Fruit fly (Drosophila melanogaster) whole organism, embryonic: ENCODE data around the gene svp.

Source experiments
- Bdp1 ChIP-seq: fragments of 200-800 bp; sonication (Bioruptor generic); optimal IDR thresholded peaks from 3 replicates; lab custom pipeline; 2016; ENCODE audit warnings: missing biosample characterization, missing genetic modification characterization
- CG10267 ChIP-seq: fragments of 200-800 bp; sonication (Bioruptor generic); optimal IDR thresholded peaks from 2 replicates; lab custom pipeline; 2018; ENCODE audit warnings: missing biosample characterization, mild to moderate bottlenecking, missing genetic modification characterization, moderate library complexity
- CG10654 ChIP-seq: fragments of 200-800 bp; sonication (Bioruptor generic); optimal IDR thresholded peaks from 2 replicates; lab custom pipeline; 2016; ENCODE audit warnings: missing biosample characterization, missing genetic modification characterization
- CG12299 ChIP-seq: fragments of 200-800 bp; sonication (Bioruptor generic); optimal IDR thresholded peaks from 2 replicates; lab custom pipeline; 2018; ENCODE audit warnings: missing biosample characterization, mild to moderate bottlenecking, missing genetic modification characterization
- CG13894 ChIP-seq: fragments of 200-800 bp; sonication (Bioruptor generic); optimal IDR thresholded peaks from 3 replicates; lab custom pipeline; 2018; ENCODE audit warnings: missing biosample characterization, mild to moderate bottlenecking, missing genetic modification characterization, moderate library complexity
- CG14710 ChIP-seq: fragments of 200-800 bp; sonication (Bioruptor generic); optimal IDR thresholded peaks from 3 replicates; lab custom pipeline; 2019; ENCODE audit warnings: missing biosample characterization, mild to moderate bottlenecking, missing genetic modification characterization, moderate library complexity
- CG15011 ChIP-seq: fragments of 200-800 bp; sonication (Bioruptor generic); optimal IDR thresholded peaks from 3 replicates; lab custom pipeline; 2018; ENCODE audit warnings: missing biosample characterization, mild to moderate bottlenecking, missing genetic modification characterization
- CG15514 ChIP-seq: fragments of 200-800 bp; sonication (Bioruptor generic); optimal IDR thresholded peaks from 3 replicates; lab custom pipeline; 2017; ENCODE audit warnings: missing biosample characterization, missing genetic modification characterization, mild to moderate bottlenecking, moderate library complexity, missing genetic modification reagents
- CG16813 ChIP-seq: fragments of 200-800 bp; sonication (Bioruptor generic); IDR thresholded peaks from 3 replicates; pipeline ENCODE4 v1.3.6; 2022; ENCODE audit warnings: missing biosample characterization, missing genetic modification characterization; ENCODE audit not compliant: partially characterized antibody
- CG17361 ChIP-seq: fragments of 200-800 bp; sonication (Bioruptor generic); IDR thresholded peaks from 3 replicates; pipeline ENCODE4 v1.3.6; 2022; ENCODE audit warnings: missing biosample characterization, missing genetic modification characterization
- CG17612 ChIP-seq: fragments of 200-800 bp; sonication (Bioruptor generic); IDR thresholded peaks from 2 replicates; pipeline ENCODE4 v1.3.6; 2022; ENCODE audit warnings: missing biosample characterization, missing genetic modification characterization
- CG17829 ChIP-seq: fragments of 200-800 bp; optimal IDR thresholded peaks from 2 replicates; lab custom pipeline; 2019; ENCODE audit warnings: missing biosample characterization, mild to moderate bottlenecking, missing genetic modification characterization, moderate library complexity
- CG18262 ChIP-seq: fragments of 200-800 bp; optimal IDR thresholded peaks from 3 replicates; lab custom pipeline; 2019; ENCODE audit warnings: missing biosample characterization, mild to moderate bottlenecking, missing genetic modification characterization, moderate library complexity
- CG2129 ChIP-seq: fragments of 200-800 bp; sonication (Bioruptor generic); IDR thresholded peaks from 2 replicates; pipeline ENCODE4 v1.3.6; 2022; ENCODE audit warnings: missing biosample characterization, missing genetic modification characterization; ENCODE audit not compliant: partially characterized antibody
- CG30020 ChIP-seq: fragments of 200-800 bp; optimal IDR thresholded peaks from 2 replicates; lab custom pipeline; 2019; ENCODE audit warnings: missing biosample characterization, mild to moderate bottlenecking, missing genetic modification characterization, moderate library complexity
- CG42726 ChIP-seq: fragments of 200-800 bp; sonication (Bioruptor generic); IDR thresholded peaks from 2 replicates; pipeline ENCODE4 v1.3.6; 2022; ENCODE audit warnings: missing biosample characterization, missing genetic modification characterization; ENCODE audit not compliant: partially characterized antibody
- CG4282 ChIP-seq: fragments of 200-800 bp; sonication (Bioruptor generic); optimal IDR thresholded peaks from 2 replicates; lab custom pipeline; 2016; ENCODE audit warnings: missing biosample characterization, missing genetic modification characterization
- CG6689 ChIP-seq: fragments of 200-800 bp; sonication (Bioruptor generic); IDR thresholded peaks from 2 replicates; pipeline ENCODE4 v1.3.6; 2022; ENCODE audit warnings: missing biosample characterization, missing genetic modification characterization
- CG7556 ChIP-seq: fragments of 200-800 bp; sonication (Bioruptor generic); optimal IDR thresholded peaks from 2 replicates; lab custom pipeline; 2017; ENCODE audit warnings: missing biosample characterization, mild to moderate bottlenecking, missing genetic modification characterization
- CG8290 ChIP-seq, 3 experiments: fragments of 200-800 bp; sonication (Bioruptor generic); optimal IDR thresholded peaks; 2 replicates each; lab custom pipeline; 2016 to 2019; ENCODE audit warnings: missing biosample characterization in 3 of 3, missing genetic modification characterization in 3 of 3, mild to moderate bottlenecking in 2 of 3, moderate library complexity in 1 of 3
- CG8924 ChIP-seq: fragments of 200-800 bp; optimal IDR thresholded peaks from 3 replicates; lab custom pipeline; 2019; ENCODE audit warnings: missing biosample characterization, mild to moderate bottlenecking, missing genetic modification characterization, moderate library complexity
- CoRest ChIP-seq: fragments of 200-800 bp; sonication (Bioruptor generic); optimal IDR thresholded peaks from 3 replicates; lab custom pipeline; 2018; ENCODE audit warnings: missing biosample characterization, mild to moderate bottlenecking, missing genetic modification characterization, moderate library complexity
- D19A ChIP-seq: fragments of 200-800 bp; optimal IDR thresholded peaks from 3 replicates; lab custom pipeline; 2019; ENCODE audit warnings: missing biosample characterization, mild to moderate bottlenecking, missing genetic modification characterization, moderate library complexity
- Doc2 ChIP-seq: fragments of 200-800 bp; sonication (Bioruptor generic); IDR thresholded peaks from 2 replicates; pipeline ENCODE4 v1.3.6; 2022; ENCODE audit warnings: missing biosample characterization, missing genetic modification characterization
- Hr78 ChIP-seq, 2 experiments: fragments of 200-800 bp in 1 of 2; fragments of >200 bp in 1 of 2; sonication (Bioruptor generic) in 1 of 2; optimal IDR thresholded peaks; 2 replicates each; lab custom pipeline; 2017 to 2019; ENCODE audit warnings: missing biosample characterization in 2 of 2, missing genetic modification characterization in 2 of 2, mild to moderate bottlenecking in 1 of 2, moderate library complexity in 1 of 2
- Kr ChIP-seq: fragments of 200-800 bp; sonication (Bioruptor generic); optimal IDR thresholded peaks from 2 replicates; lab custom pipeline; 2017; ENCODE audit warnings: missing biosample characterization, mild to moderate bottlenecking, missing genetic modification characterization
- MBD-R2 ChIP-seq: fragments of 200-800 bp; sonication (Bioruptor generic); IDR thresholded peaks from 2 replicates; pipeline ENCODE4 v1.3.6; 2022; ENCODE audit warnings: missing biosample characterization, missing genetic modification characterization
- NK7.1 ChIP-seq: fragments of 200-800 bp; sonication (Bioruptor generic); optimal IDR thresholded peaks from 3 replicates; lab custom pipeline; 2016; ENCODE audit warnings: missing biosample characterization, missing genetic modification characterization
- Opbp ChIP-seq: fragments of 200-800 bp; sonication (Bioruptor generic); IDR thresholded peaks from 3 replicates; pipeline ENCODE4 v1.3.6; 2022; ENCODE audit warnings: missing biosample characterization, missing genetic modification characterization; ENCODE audit not compliant: partially characterized antibody
- YL-1 ChIP-seq: fragments of 200-800 bp; sonication (Bioruptor generic); optimal IDR thresholded peaks from 3 replicates; lab custom pipeline; 2017; ENCODE audit warnings: missing biosample characterization, mild to moderate bottlenecking, missing genetic modification characterization
- ase ChIP-seq: fragments of 200-800 bp; sonication (Bioruptor generic); IDR thresholded peaks from 3 replicates; pipeline ENCODE4 v1.3.6; 2022; ENCODE audit warnings: missing biosample characterization, missing genetic modification characterization
- az2 ChIP-seq: fragments of 200-800 bp; sonication (Bioruptor generic); optimal IDR thresholded peaks from 3 replicates; lab custom pipeline; 2016; ENCODE audit warnings: missing biosample characterization, missing genetic modification characterization
- bsh ChIP-seq, 2 experiments: fragments of 200-800 bp; sonication (Bioruptor generic); optimal IDR thresholded peaks; 2 replicates each; lab custom pipeline; 2017 to 2018; ENCODE audit warnings: mild to moderate bottlenecking in 2 of 2, missing biosample characterization in 2 of 2, missing genetic modification characterization in 2 of 2, moderate library complexity in 1 of 2
- dysf ChIP-seq: fragments of 200-800 bp; sonication (Bioruptor generic); IDR thresholded peaks from 3 replicates; pipeline ENCODE4 v1.3.6; 2022; ENCODE audit warnings: missing biosample characterization, missing genetic modification characterization
- gem ChIP-seq: fragments of 200-800 bp; sonication (Bioruptor generic); optimal IDR thresholded peaks from 2 replicates; lab custom pipeline; 2019; ENCODE audit warnings: missing biosample characterization, mild to moderate bottlenecking, missing genetic modification characterization, moderate library complexity
- grau ChIP-seq: fragments of 200-800 bp; optimal IDR thresholded peaks from 3 replicates; lab custom pipeline; 2019; ENCODE audit warnings: missing biosample characterization, mild to moderate bottlenecking, missing genetic modification characterization, moderate library complexity
- inv ChIP-seq: fragments of 200-800 bp; sonication (Bioruptor generic); IDR thresholded peaks from 2 replicates; pipeline ENCODE4 v1.3.6; 2022; ENCODE audit warnings: missing biosample characterization, missing genetic modification characterization; ENCODE audit not compliant: partially characterized antibody
- nerfin-1 ChIP-seq: fragments of 200-800 bp; sonication (Bioruptor generic); optimal IDR thresholded peaks from 3 replicates; lab custom pipeline; 2019; ENCODE audit warnings: missing biosample characterization, mild to moderate bottlenecking, missing genetic modification characterization, moderate library complexity
- phol ChIP-seq: fragments of 200-800 bp; sonication (Bioruptor generic); optimal IDR thresholded peaks from 3 replicates; lab custom pipeline; 2018; ENCODE audit warnings: missing biosample characterization, mild to moderate bottlenecking, missing genetic modification characterization, moderate library complexity
- slp2 ChIP-seq: fragments of 200-800 bp; sonication (Bioruptor generic); optimal IDR thresholded peaks from 2 replicates; lab custom pipeline; 2016; ENCODE audit warnings: missing biosample characterization, missing genetic modification characterization
- sqz ChIP-seq: fragments of 200-800 bp; sonication (Bioruptor generic); optimal IDR thresholded peaks from 3 replicates; lab custom pipeline; 2018; ENCODE audit warnings: missing biosample characterization, mild to moderate bottlenecking, missing genetic modification characterization
- tap ChIP-seq: fragments of 200-800 bp; optimal IDR thresholded peaks from 3 replicates; lab custom pipeline; 2019; ENCODE audit warnings: missing biosample characterization, mild to moderate bottlenecking, missing genetic modification characterization, moderate library complexity
- toy ChIP-seq: fragments of 200-800 bp; sonication (Bioruptor generic); IDR thresholded peaks from 2 replicates; pipeline ENCODE4 v1.3.6; 2022; ENCODE audit warnings: missing biosample characterization, missing genetic modification characterization
- trh ChIP-seq: fragments of 200-800 bp; sonication (Bioruptor generic); optimal IDR thresholded peaks from 2 replicates; lab custom pipeline; 2016; ENCODE audit warnings: missing biosample characterization, missing genetic modification characterization
- zfh2 ChIP-seq: fragments of 200-800 bp; sonication (Bioruptor generic); optimal IDR thresholded peaks from 2 replicates; lab custom pipeline; 2016; ENCODE audit warnings: missing biosample characterization, missing genetic modification characterization

Gene svp

DNA sequence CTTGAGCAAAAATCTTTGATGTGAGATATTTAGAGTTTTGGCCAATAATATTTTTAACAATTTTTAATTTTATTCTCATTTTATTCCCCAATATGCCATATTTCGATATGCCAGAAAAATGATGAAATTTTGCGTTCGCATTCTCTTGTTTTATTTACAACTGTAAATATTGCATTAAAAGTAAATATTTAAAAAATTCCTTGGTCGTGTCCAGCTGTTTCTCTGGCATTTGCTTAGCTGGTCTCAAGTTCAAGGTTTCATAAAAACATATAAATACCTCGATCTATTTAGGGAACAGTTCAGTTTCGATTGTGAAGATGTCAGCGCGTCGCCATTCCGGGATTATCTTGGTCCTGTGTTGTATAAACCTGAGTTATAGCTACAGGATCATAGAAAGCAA, 82.8 kb downstream of the svp start, which contains the start of gene Sgsf:
Gene Sgsf (plus strand): TSS at position 301 of the 400 bp plus-strand sequence.
- no peak for TF ChIP-seq Doc2 (GFP tag; lab: Robert Waterston, UW)
- TF ChIP-seq CG15011 (GFP tag; lab: Kevin White, UChicago), result no peak
- no peak for TF ChIP-seq dysf (GFP tag; lab: Robert Waterston, UW)
- TF ChIP-seq YL-1 (GFP tag; lab: Kevin White, UChicago), result no peak
- TF ChIP-seq trh (GFP tag; lab: Kevin White, UChicago), result no peak
- TF ChIP-seq CG4282 (GFP tag; lab: Kevin White, UChicago), result no peak
- no peak for TF ChIP-seq CG13894
- TF ChIP-seq NK7.1, result no peak
- no peak for TF ChIP-seq MBD-R2 (GFP tag; lab: Robert Waterston, UW)
- no peak for TF ChIP-seq ase (GFP tag; lab: Robert Waterston, UW)
- TF ChIP-seq, all 482 proteins: peak for 0

DNA sequence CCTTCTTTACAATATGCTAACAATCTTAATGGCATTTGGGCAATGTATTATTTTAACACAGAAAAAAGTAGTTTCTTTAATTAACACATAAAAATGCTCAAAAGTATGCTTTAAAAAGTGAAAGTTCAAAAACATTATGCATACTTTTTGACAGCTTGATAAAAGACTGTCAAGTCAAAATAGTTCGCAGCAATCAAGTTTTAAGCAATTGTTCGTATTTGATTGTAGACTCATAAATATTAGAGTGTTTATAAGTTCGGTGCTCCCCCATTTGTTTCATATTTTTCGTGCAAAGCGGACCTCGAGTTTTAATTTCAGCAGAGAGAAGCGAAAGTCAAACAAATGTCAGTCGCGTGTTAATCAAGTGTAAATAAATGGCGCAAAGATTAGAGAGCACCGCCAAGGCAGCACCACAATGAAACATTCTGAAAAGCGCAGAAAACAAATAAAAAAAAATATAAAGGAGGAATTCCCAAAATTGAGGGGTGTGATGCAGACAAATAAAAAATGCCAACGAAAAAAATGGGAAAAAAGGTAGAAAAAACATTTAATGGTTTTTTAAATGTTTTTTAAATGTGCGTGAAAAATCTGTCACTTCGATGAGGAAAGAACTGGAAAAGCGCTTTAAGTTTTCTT, 86.5 kb downstream of the svp start:
- TF ChIP-seq CG8290 (GFP tag; optimal IDR thresholded peaks at IDR 0.05; lab: Kevin White, UChicago) (peak; percentile 94), CG8290 (tag; optimal IDR thresholded peaks at IDR 0.05; lab: Kevin White, UChicago) (peak in 1 of 2 experiments; percentile 81), CG14710 (tag; lab: Kevin White, UChicago) (no peak), toy (no peak), D19A (peak; percentile 68), CG17612 (GFP tag; lab: Robert Waterston, UW) (peak; percentile 89), sqz (GFP tag; lab: Kevin White, UChicago) (peak; percentile 12), gem (peak; percentile 17)
- TF ChIP-seq, all 482 proteins: peak for 5

DNA sequence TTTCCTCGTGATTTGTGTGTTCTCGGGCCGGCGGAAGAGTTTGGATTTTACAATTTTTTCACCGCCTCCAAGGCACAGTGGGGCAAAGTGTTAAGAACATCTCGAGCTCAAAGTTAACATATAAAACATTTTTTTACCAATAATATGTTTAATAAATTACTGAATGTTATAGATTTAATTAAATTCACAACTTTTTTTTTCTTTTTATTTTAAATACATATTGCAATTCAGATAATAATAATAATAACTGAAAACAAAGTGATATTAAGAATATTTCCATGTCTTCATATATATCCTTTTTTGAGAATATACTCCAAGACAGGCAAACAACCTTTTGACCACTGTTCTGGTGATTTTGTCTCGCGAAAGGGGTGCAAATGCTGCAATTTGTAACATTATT, 87.5 kb downstream of the svp start:
- TF ChIP-seq Doc2 (GFP tag; lab: Robert Waterston, UW) (no peak), CG14710 (tag; lab: Kevin White, UChicago) (peak; percentile 19), zfh2 (no peak), CG17361 (0 out of 3 replicates have a peak, but pooled peaks have one; percentile 36), Hr78 (GFP tag; optimal IDR thresholded peaks at IDR 0.05; lab: Kevin White, UChicago) (no peak), tap (tag; lab: Kevin White, UChicago) (no peak), Opbp (GFP tag; lab: Robert Waterston, UW) (no peak), CG12299 (tag; lab: Kevin White, UChicago) (no peak), az2 (GFP tag; lab: Kevin White, UChicago) (no peak), grau (tag; lab: Kevin White, UChicago) (peak; percentile 34), Bdp1 (no peak), Kr (GFP tag; lab: Kevin White, UChicago) (no peak), CG6689 (GFP tag; lab: Robert Waterston, UW) (peak; percentile 48; the same call in 1 of the 2 replicates), CoRest (tag; lab: Kevin White, UChicago) (peak; percentile 21), bsh (GFP tag; optimal IDR thresholded peaks at IDR 0.05; lab: Kevin White, UChicago) (peak in 1 of 2 experiments; percentile 31), phol (tag; lab: Kevin White, UChicago) (peak; percentile 41), inv (GFP tag; lab: Robert Waterston, UW) (no peak), CG8924 (tag; lab: Kevin White, UChicago) (peak; percentile 30), slp2 (no peak), CG17829 (tag; lab: Kevin White, UChicago) (peak; percentile 33), CG10267 (tag; lab: Kevin White, UChicago) (peak; percentile 13), CG16813 (no peak), CG15514 (GFP tag; lab: Kevin White, UChicago) (no peak), CG30020 (tag; lab: Kevin White, UChicago) (no peak), CG2129 (GFP tag; lab: Robert Waterston, UW) (no peak), CG18262 (tag; lab: Kevin White, UChicago) (peak; percentile 60), CG7556 (GFP tag; lab: Kevin White, UChicago) (peak; percentile 14), CG10654 (GFP tag; lab: Kevin White, UChicago) (no peak), nerfin-1 (tag; lab: Kevin White, UChicago) (no peak), CG42726 (no peak)
